Fruit fly (Drosophila melanogaster) whole organism, embryonic: ENCODE results near the gene ND-39.

ENCODE experiments used
- Atf3 ChIP-seq: fragments of 200-800 bp; sonication (Bioruptor generic); optimal IDR thresholded peaks from 3 replicates; lab custom pipeline; 2016; ENCODE audit warnings: missing biosample characterization, missing genetic modification characterization
- Atf6 ChIP-seq: fragments of 200-800 bp; sonication (Bioruptor generic); IDR thresholded peaks from 2 replicates; pipeline ENCODE4 v1.3.6; 2022; ENCODE audit warnings: missing biosample characterization, missing genetic modification characterization
- Bgb ChIP-seq: fragments of 200-800 bp; sonication (Bioruptor generic); IDR thresholded peaks from 2 replicates; pipeline ENCODE4 v1.3.6; 2022; ENCODE audit warnings: missing biosample characterization, missing genetic modification characterization; ENCODE audit not compliant: partially characterized antibody
- Blimp-1 ChIP-seq: fragments of 200-800 bp; sonication (Bioruptor generic); optimal IDR thresholded peaks from 3 replicates; lab custom pipeline; 2018; ENCODE audit warnings: missing biosample characterization, missing genetic modification characterization, mild to moderate bottlenecking, moderate library complexity, missing genetic modification reagents
- CG10147 ChIP-seq: fragments of 200-800 bp; sonication (Bioruptor generic); optimal IDR thresholded peaks from 2 replicates; lab custom pipeline; 2019; ENCODE audit warnings: missing biosample characterization, mild to moderate bottlenecking, missing genetic modification characterization, moderate library complexity
- CG10274 ChIP-seq: fragments of 200-800 bp; sonication (Bioruptor generic); optimal IDR thresholded peaks from 3 replicates; lab custom pipeline; 2017; ENCODE audit warnings: missing biosample characterization, mild to moderate bottlenecking, missing genetic modification characterization
- CG10543 ChIP-seq: fragments of 200-800 bp; sonication (Bioruptor generic); optimal IDR thresholded peaks from 3 replicates; lab custom pipeline; 2017; ENCODE audit warnings: missing biosample characterization, mild to moderate bottlenecking, missing genetic modification characterization, moderate library complexity
- CG10959 ChIP-seq: fragments of 200-800 bp; sonication (Bioruptor generic); IDR thresholded peaks from 2 replicates; pipeline ENCODE4 v1.3.6; 2022; ENCODE audit warnings: missing biosample characterization, missing genetic modification characterization
- CG11398 ChIP-seq: fragments of 200-800 bp; sonication (Bioruptor generic); optimal IDR thresholded peaks from 2 replicates; lab custom pipeline; 2016; ENCODE audit warnings: missing biosample characterization, missing genetic modification characterization
- CG12219 ChIP-seq: fragments of 200-800 bp; sonication (Bioruptor generic); optimal IDR thresholded peaks from 3 replicates; lab custom pipeline; 2018; ENCODE audit warnings: missing biosample characterization, mild to moderate bottlenecking, missing genetic modification characterization
- CG1603 ChIP-seq: fragments of 200-800 bp; sonication (Bioruptor generic); optimal IDR thresholded peaks from 2 replicates; lab custom pipeline; 2019; ENCODE audit warnings: missing biosample characterization, mild to moderate bottlenecking, missing genetic modification characterization, moderate library complexity
- CG16779 ChIP-seq: fragments of 200-800 bp; sonication (Bioruptor generic); IDR thresholded peaks from 2 replicates; pipeline ENCODE4 v1.3.6; 2022; ENCODE audit warnings: missing biosample characterization, missing genetic modification characterization
- CG17912 ChIP-seq: fragments of 200-800 bp; sonication (Bioruptor generic); optimal IDR thresholded peaks from 2 replicates; lab custom pipeline; 2018; ENCODE audit warnings: missing biosample characterization, mild to moderate bottlenecking, missing genetic modification characterization
- CG18599 ChIP-seq: fragments of 200-800 bp; sonication (Bioruptor generic); optimal IDR thresholded peaks from 3 replicates; lab custom pipeline; 2017; ENCODE audit warnings: missing biosample characterization, missing genetic modification characterization, mild to moderate bottlenecking, moderate library complexity, missing genetic modification reagents
- CG18619 ChIP-seq: fragments of 200-800 bp; sonication (Bioruptor generic); optimal IDR thresholded peaks from 3 replicates; lab custom pipeline; 2017; ENCODE audit warnings: missing biosample characterization, mild to moderate bottlenecking, missing genetic modification characterization
- CG2129 ChIP-seq: fragments of 200-800 bp; sonication (Bioruptor generic); IDR thresholded peaks from 2 replicates; pipeline ENCODE4 v1.3.6; 2022; ENCODE audit warnings: missing biosample characterization, missing genetic modification characterization; ENCODE audit not compliant: partially characterized antibody
- CG32532 ChIP-seq: fragments of 200-800 bp; sonication (Bioruptor generic); IDR thresholded peaks from 2 replicates; pipeline ENCODE4 v1.3.6; 2022; ENCODE audit warnings: missing biosample characterization, missing genetic modification characterization
- CG3281 ChIP-seq: fragments of 200-800 bp; sonication (Bioruptor generic); optimal IDR thresholded peaks from 3 replicates; lab custom pipeline; 2017; ENCODE audit warnings: missing biosample characterization, mild to moderate bottlenecking, missing genetic modification characterization
- CG3838 ChIP-seq: fragments of 200-800 bp; sonication (Bioruptor generic); optimal IDR thresholded peaks from 3 replicates; lab custom pipeline; 2016; ENCODE audit warnings: missing biosample characterization, missing genetic modification characterization
- CG4328 ChIP-seq: fragments of 200-800 bp; sonication (Bioruptor generic); optimal IDR thresholded peaks from 3 replicates; lab custom pipeline; 2017; ENCODE audit warnings: missing biosample characterization, missing genetic modification reagents, missing genetic modification characterization
- CG4707 ChIP-seq: fragments of 200-800 bp; sonication (Bioruptor generic); optimal IDR thresholded peaks from 2 replicates; lab custom pipeline; 2018; ENCODE audit warnings: missing biosample characterization, mild to moderate bottlenecking, missing genetic modification characterization, moderate library complexity
- CG4730 ChIP-seq: fragments of 200-800 bp; sonication (Bioruptor generic); IDR thresholded peaks from 2 replicates; pipeline ENCODE4 v1.3.6; 2022; ENCODE audit warnings: missing biosample characterization, missing genetic modification characterization
- CG6654 ChIP-seq: fragments of 200-800 bp; sonication (Bioruptor generic); optimal IDR thresholded peaks from 2 replicates; lab custom pipeline; 2017; ENCODE audit warnings: missing biosample characterization, mild to moderate bottlenecking, missing genetic modification characterization
- CG6813 ChIP-seq: fragments of 200-800 bp; sonication (Bioruptor generic); optimal IDR thresholded peaks from 2 replicates; lab custom pipeline; 2017; ENCODE audit warnings: missing biosample characterization, missing genetic modification characterization, mild to moderate bottlenecking, moderate library complexity, missing genetic modification reagents
- CG8290 ChIP-seq, 3 experiments: fragments of 200-800 bp; sonication (Bioruptor generic); optimal IDR thresholded peaks; 2 replicates each; lab custom pipeline; 2016 to 2019; ENCODE audit warnings: missing biosample characterization in 3 of 3, missing genetic modification characterization in 3 of 3, mild to moderate bottlenecking in 2 of 3, moderate library complexity in 1 of 3
- CoRest ChIP-seq: fragments of 200-800 bp; sonication (Bioruptor generic); optimal IDR thresholded peaks from 3 replicates; lab custom pipeline; 2018; ENCODE audit warnings: missing biosample characterization, mild to moderate bottlenecking, missing genetic modification characterization, moderate library complexity
- Dbx ChIP-seq: fragments of 200-800 bp; sonication (Bioruptor generic); IDR thresholded peaks from 3 replicates; pipeline ENCODE4 v1.3.6; 2022; ENCODE audit warnings: missing biosample characterization, missing genetic modification characterization
- Fer2 ChIP-seq: fragments of 200-800 bp; sonication (Bioruptor generic); optimal IDR thresholded peaks from 2 replicates; lab custom pipeline; 2018; ENCODE audit warnings: missing biosample characterization, mild to moderate bottlenecking, missing genetic modification characterization, moderate library complexity
- Hr51 ChIP-seq, 2 experiments: fragments of 200-800 bp; sonication (Bioruptor generic); optimal IDR thresholded peaks; 2 replicates in 1 of 2; 3 replicates in 1 of 2; lab custom pipeline; 2016 to 2018; ENCODE audit warnings: missing biosample characterization in 2 of 2, missing genetic modification characterization in 2 of 2, mild to moderate bottlenecking in 1 of 2, moderate library complexity in 1 of 2
- Max ChIP-seq: fragments of 200-800 bp; sonication (Bioruptor generic); optimal IDR thresholded peaks from 2 replicates; lab custom pipeline; 2016; ENCODE audit warnings: missing biosample characterization, mild to moderate bottlenecking, missing genetic modification characterization
- Mes4 ChIP-seq: fragments of 200-800 bp; sonication (Bioruptor generic); optimal IDR thresholded peaks from 2 replicates; lab custom pipeline; 2016; ENCODE audit warnings: missing biosample characterization, missing genetic modification characterization
- NFAT ChIP-seq: fragments of 200-800 bp; sonication (Bioruptor generic); IDR thresholded peaks from 2 replicates; pipeline ENCODE4 v1.3.6; 2022; ENCODE audit warnings: missing biosample characterization, missing genetic modification characterization
- Rfx ChIP-seq: fragments of 200-800 bp; sonication (Bioruptor generic); IDR thresholded peaks from 2 replicates; pipeline ENCODE4 v1.3.6; 2022; ENCODE audit warnings: missing biosample characterization, missing genetic modification characterization
- Stat92E ChIP-seq, 3 experiments: fragments of >200 bp in 2 of 3; fragments of 200-800 bp in 1 of 3; sonication (Bioruptor generic) in 1 of 3; optimal IDR thresholded peaks; 2 replicates each; lab custom pipeline; 2017 to 2019; ENCODE audit warnings: missing biosample characterization in 3 of 3, missing genetic modification characterization in 3 of 3, mild to moderate bottlenecking in 1 of 3, moderate library complexity in 1 of 3
- Tbp ChIP-seq: fragments of >200 bp; optimal IDR thresholded peaks from 2 replicates; lab custom pipeline; 2018; ENCODE audit warnings: missing biosample characterization, missing genetic modification characterization
- ac ChIP-seq: fragments of 200-800 bp; sonication (Bioruptor generic); optimal IDR thresholded peaks from 3 replicates; lab custom pipeline; 2017; ENCODE audit warnings: missing biosample characterization, mild to moderate bottlenecking, missing genetic modification characterization
- cg ChIP-seq: fragments of 200-800 bp; sonication (Bioruptor generic); optimal IDR thresholded peaks from 3 replicates; lab custom pipeline; 2019; ENCODE audit warnings: missing biosample characterization, mild to moderate bottlenecking, missing genetic modification characterization, moderate library complexity
- dysf ChIP-seq: fragments of 200-800 bp; sonication (Bioruptor generic); IDR thresholded peaks from 3 replicates; pipeline ENCODE4 v1.3.6; 2022; ENCODE audit warnings: missing biosample characterization, missing genetic modification characterization
- exex ChIP-seq: fragments of 200-800 bp; sonication (Bioruptor generic); optimal IDR thresholded peaks from 4 replicates; lab custom pipeline; 2018; ENCODE audit warnings: missing biosample characterization, mild to moderate bottlenecking, missing genetic modification characterization, moderate library complexity
- gcm ChIP-seq: fragments of 200-800 bp; sonication (Bioruptor generic); optimal IDR thresholded peaks from 2 replicates; lab custom pipeline; 2019; ENCODE audit warnings: missing biosample characterization, mild to moderate bottlenecking, missing genetic modification characterization, moderate library complexity
- grn ChIP-seq: fragments of 200-800 bp; sonication (Bioruptor generic); optimal IDR thresholded peaks from 3 replicates; lab custom pipeline; 2017; ENCODE audit warnings: missing biosample characterization, missing genetic modification characterization
- nerfin-2 ChIP-seq: fragments of 200-800 bp; sonication (Bioruptor generic); IDR thresholded peaks from 2 replicates; pipeline ENCODE4 v1.3.6; 2022; ENCODE audit warnings: missing biosample characterization, missing genetic modification characterization; ENCODE audit not compliant: partially characterized antibody
- sim ChIP-seq: fragments of 200-800 bp; sonication (Bioruptor generic); IDR thresholded peaks from 2 replicates; pipeline ENCODE4 v1.3.6; 2022; ENCODE audit warnings: missing biosample characterization, missing genetic modification characterization
- slp2 ChIP-seq: fragments of 200-800 bp; sonication (Bioruptor generic); optimal IDR thresholded peaks from 2 replicates; lab custom pipeline; 2016; ENCODE audit warnings: missing biosample characterization, missing genetic modification characterization
- sqz ChIP-seq: fragments of 200-800 bp; sonication (Bioruptor generic); optimal IDR thresholded peaks from 3 replicates; lab custom pipeline; 2018; ENCODE audit warnings: missing biosample characterization, mild to moderate bottlenecking, missing genetic modification characterization
- tap ChIP-seq: fragments of 200-800 bp; optimal IDR thresholded peaks from 3 replicates; lab custom pipeline; 2019; ENCODE audit warnings: missing biosample characterization, mild to moderate bottlenecking, missing genetic modification characterization, moderate library complexity
- trh ChIP-seq: fragments of 200-800 bp; sonication (Bioruptor generic); optimal IDR thresholded peaks from 2 replicates; lab custom pipeline; 2016; ENCODE audit warnings: missing biosample characterization, missing genetic modification characterization
- unc-4 ChIP-seq: fragments of 200-800 bp; sonication (Bioruptor generic); IDR thresholded peaks from 2 replicates; pipeline ENCODE4 v1.3.6; 2022; ENCODE audit warnings: missing biosample characterization, missing genetic modification characterization; ENCODE audit not compliant: partially characterized antibody
- usp ChIP-seq: fragments of >200 bp; optimal IDR thresholded peaks from 2 replicates; lab custom pipeline; 2017; ENCODE audit warnings: missing biosample characterization, missing genetic modification characterization

Gene ND-39

DNA sequence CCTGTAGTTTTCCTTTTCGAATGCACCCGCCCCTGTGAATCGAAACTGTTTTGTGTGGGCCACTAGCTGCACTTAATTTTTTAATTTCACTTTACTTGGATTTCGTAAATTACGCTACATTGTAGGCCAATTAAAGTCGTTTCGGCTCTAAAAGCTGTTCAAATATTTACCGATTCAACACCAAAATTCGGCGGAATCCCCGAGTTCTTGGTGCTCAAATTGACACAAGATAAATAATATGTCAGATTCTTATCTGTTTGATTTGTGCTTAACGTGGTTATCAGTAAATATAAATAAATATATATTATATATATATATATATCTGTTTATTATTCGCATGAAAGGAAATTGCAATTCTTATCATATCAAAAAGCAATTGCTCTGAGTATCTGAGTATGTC, 43.9 kb upstream of the ND-39 start (continued):
- TF ChIP-seq cg (GFP tag; lab: Kevin White, UChicago): no peak
- TF ChIP-seq CG1603 (tag; lab: Kevin White, UChicago): peak; percentile 2
- peak; percentile 83 for TF ChIP-seq CG6813 (GFP tag; lab: Kevin White, UChicago)
- peak; percentile 7 for TF ChIP-seq CG4707
- TF ChIP-seq CG6654 (GFP tag; lab: Kevin White, UChicago): no peak
- peak; percentile 55 for TF ChIP-seq gcm (GFP tag; lab: Kevin White, UChicago)
- TF ChIP-seq unc-4 (GFP tag; lab: Robert Waterston, UW): no peak
- peak; percentile 21 for TF ChIP-seq CG17912
- no peak for TF ChIP-seq nerfin-2
- TF ChIP-seq NFAT (GFP tag; lab: Robert Waterston, UW): no peak
- TF ChIP-seq Bgb: no peak
- TF ChIP-seq usp: no peak
- TF ChIP-seq Hr51 (GFP tag; optimal IDR thresholded peaks at IDR 0.05; lab: Kevin White, UChicago): peak in 1 of 2 experiments; percentile 5
- no peak for TF ChIP-seq Mes4 (GFP tag; lab: Kevin White, UChicago)
- TF ChIP-seq CG18599 (GFP tag; lab: Kevin White, UChicago): peak; percentile 52
- TF ChIP-seq dysf (GFP tag; lab: Robert Waterston, UW): no peak; the same call in 2 of the 3 replicates
- TF ChIP-seq Atf6: no peak
- no peak; the same call in 2 of the 3 replicates for TF ChIP-seq Dbx
- peak in 1 of 3 experiments; percentile 38 for TF ChIP-seq Stat92E (GFP tag; optimal IDR thresholded peaks at IDR 0.05; lab: Kevin White, UChicago)
- TF ChIP-seq Tbp: no peak
- peak; percentile 49 for TF ChIP-seq CG10543
- peak; percentile 42 for TF ChIP-seq tap (tag; lab: Kevin White, UChicago)
- TF ChIP-seq CG32532 (GFP tag; lab: Robert Waterston, UW): no peak
- TF ChIP-seq trh (GFP tag; lab: Kevin White, UChicago): no peak
- TF ChIP-seq CG16779: no peak
- TF ChIP-seq CG10274 (GFP tag; lab: Kevin White, UChicago): no peak
- no peak for TF ChIP-seq Max
- no peak for TF ChIP-seq slp2 (GFP tag; lab: Kevin White, UChicago)
- no peak for TF ChIP-seq sim (GFP tag; lab: Robert Waterston, UW)
- TF ChIP-seq ac: peak; percentile 50
- TF ChIP-seq exex: peak; percentile 28
- no peak for TF ChIP-seq CG4730 (GFP tag; lab: Robert Waterston, UW)
- TF ChIP-seq sqz: no peak
- peak; percentile 19 for TF ChIP-seq CG18619 (GFP tag; lab: Kevin White, UChicago)
- TF ChIP-seq CG4328 (GFP tag; lab: Kevin White, UChicago): peak; percentile 6
- TF ChIP-seq Atf3 (GFP tag; lab: Kevin White, UChicago): no peak
- TF ChIP-seq CG11398 (GFP tag; lab: Kevin White, UChicago): no peak
- TF ChIP-seq CG2129 (GFP tag; lab: Robert Waterston, UW): no peak
- peak; percentile 28 for TF ChIP-seq Fer2 (tag; lab: Kevin White, UChicago)
- peak; percentile 80 for TF ChIP-seq CG3281 (GFP tag; lab: Kevin White, UChicago)
- TF ChIP-seq CG10147: peak; percentile 62
- TF ChIP-seq CG12219 (GFP tag; lab: Kevin White, UChicago): peak; percentile 29
- TF ChIP-seq CG10959 (GFP tag; lab: Robert Waterston, UW): no peak
- TF ChIP-seq CG8290 (GFP tag; optimal IDR thresholded peaks at IDR 0.05; lab: Kevin White, UChicago): no peak
- peak in 1 of 2 experiments; percentile 72 for TF ChIP-seq CG8290 (tag; optimal IDR thresholded peaks at IDR 0.05; lab: Kevin White, UChicago)
- TF ChIP-seq Rfx (GFP tag; lab: Robert Waterston, UW): peak; percentile 25; the same call in 1 of the 2 replicates
- TF ChIP-seq CoRest (tag; lab: Kevin White, UChicago): peak; percentile 20
- peak; percentile 7 for TF ChIP-seq Blimp-1 (GFP tag; lab: Kevin White, UChicago)
- no peak for TF ChIP-seq grn
- TF ChIP-seq CG3838 (GFP tag; lab: Kevin White, UChicago): no peak
